Worm (Caenorhabditis elegans) whole organism, L4/young adult: ENCODE measurements around the gene fbxc-18.

Experiments
- W03F9.2 ChIP-seq: fragments of 150-350 bp; optimal IDR thresholded peaks from 2 replicates; lab custom pipeline; 2014; ENCODE audit warnings: missing biosample characterization, missing genetic modification characterization
- dao-5 ChIP-seq: sonication (generic microtip); optimal IDR thresholded peaks from 2 replicates; lab custom pipeline; 2016; ENCODE audit warnings: missing genotype, missing genetic modification characterization, moderate library complexity, missing compliant biosample characterization
- him-1 ChIP-seq: sonication (generic microtip); optimal IDR thresholded peaks from 2 replicates; lab custom pipeline; 2016; ENCODE audit warnings: missing genotype, missing genetic modification reagents, missing genetic modification characterization, missing compliant biosample characterization

- TF ChIP-seq dao-5, result no peak
- no peak for TF ChIP-seq him-1 (tag; lab: Kevin White, UChicago)
- no peak for TF ChIP-seq W03F9.2 (tag; lab: Kevin White, UChicago)
Observed at ce11 chrII:960218-960617, 6.6 kb downstream of the fbxc-18 start, which contains the start of the genes C32B5.18 and C32B5.7.
